Worm (Caenorhabditis elegans) whole organism, late embryonic: ENCODE measurements around the gene srh-116.
A peak's percentile ranks its signal among the peaks of the same experiment; 100 is the strongest.
"Not testable (repeated sequence)": the region's sequence is repeated elsewhere in the genome, so short reads cannot be mapped to it uniquely, and the experiment has no call there.

ENCODE experiments used
- C38D4.7 ChIP-seq: fragments of 200-800 bp; sonication (Bioruptor generic); optimal IDR thresholded peaks from 2 replicates; lab custom pipeline; 2018; ENCODE audit warnings: mild to moderate bottlenecking, missing genetic modification characterization, moderate library complexity, missing compliant biosample characterization
- K02D7.2 ChIP-seq: sonication (generic microtip); optimal IDR thresholded peaks from 2 replicates; lab custom pipeline; 2017; ENCODE audit warnings: mild to moderate bottlenecking, missing genetic modification characterization, missing compliant biosample characterization
- T23F11.4 ChIP-seq: fragments of 200-800 bp; sonication (Bioruptor generic); optimal IDR thresholded peaks from 2 replicates; lab custom pipeline; 2018; ENCODE audit warnings: mild to moderate bottlenecking, missing genetic modification characterization, missing compliant biosample characterization
- Y22D7AL.16 ChIP-seq: sonication (generic microtip); optimal IDR thresholded peaks from 2 replicates; lab custom pipeline; 2016; ENCODE audit warnings: missing genetic modification characterization, missing compliant biosample characterization
- ahr-1 ChIP-seq: sonication (generic microtip); optimal IDR thresholded peaks from 2 replicates; lab custom pipeline; 2016; ENCODE audit warnings: missing genetic modification characterization, missing compliant biosample characterization
- ama-1 ChIP-seq: fragments of 150-350 bp; optimal IDR thresholded peaks from 2 replicates; lab custom pipeline; 2014
- ceh-19 ChIP-seq: fragments of 200-800 bp; sonication (Bioruptor generic); optimal IDR thresholded peaks from 2 replicates; lab custom pipeline; 2018; ENCODE audit warnings: mild to moderate bottlenecking, missing genetic modification characterization, missing compliant biosample characterization
- ceh-2 ChIP-seq: sonication (generic microtip); optimal IDR thresholded peaks from 2 replicates; lab custom pipeline; 2016; ENCODE audit warnings: missing genotype, missing genetic modification characterization, missing compliant biosample characterization
- ceh-22 ChIP-seq: sonication (generic microtip); optimal IDR thresholded peaks from 2 replicates; lab custom pipeline; 2017; ENCODE audit warnings: missing biosample characterization, missing genetic modification characterization
- ceh-24 ChIP-seq: sonication (generic microtip); optimal IDR thresholded peaks from 2 replicates; lab custom pipeline; 2016; ENCODE audit warnings: mild to moderate bottlenecking, missing genetic modification characterization, missing compliant biosample characterization
- ceh-30 ChIP-seq: fragments of 150-350 bp; optimal IDR thresholded peaks from 2 replicates; lab custom pipeline; 2014; ENCODE audit warnings: missing biosample characterization, missing genetic modification characterization
- ceh-34 ChIP-seq: sonication (generic microtip); optimal IDR thresholded peaks from 2 replicates; lab custom pipeline; 2016; ENCODE audit warnings: mild to moderate bottlenecking, missing genetic modification characterization, missing compliant biosample characterization
- che-1 ChIP-seq: sonication (generic microtip); optimal IDR thresholded peaks from 2 replicates; lab custom pipeline; 2016; ENCODE audit warnings: mild to moderate bottlenecking, missing genetic modification characterization, missing compliant biosample characterization
- dmd-4 ChIP-seq: sonication (generic microtip); optimal IDR thresholded peaks from 2 replicates; lab custom pipeline; 2016; ENCODE audit warnings: borderline replicate concordance, missing genetic modification characterization, missing compliant biosample characterization
- fkh-10 ChIP-seq: fragments of 150-350 bp; optimal IDR thresholded peaks from 2 replicates; lab custom pipeline; 2014; ENCODE audit warnings: missing biosample characterization, missing genetic modification reagents, missing genetic modification characterization
- hlh-13 ChIP-seq: fragments of 200-800 bp; sonication (Bioruptor generic); optimal IDR thresholded peaks from 2 replicates; lab custom pipeline; 2018; ENCODE audit warnings: mild to moderate bottlenecking, missing genetic modification characterization, missing compliant biosample characterization
- hlh-15 ChIP-seq: sonication (generic microtip); optimal IDR thresholded peaks from 2 replicates; lab custom pipeline; 2016; ENCODE audit warnings: missing genetic modification characterization, missing compliant biosample characterization
- hlh-8 ChIP-seq: sonication (generic microtip); optimal IDR thresholded peaks from 2 replicates; lab custom pipeline; 2016; ENCODE audit warnings: missing genotype, missing genetic modification characterization, missing compliant biosample characterization
- madf-2 ChIP-seq: sonication (generic microtip); optimal IDR thresholded peaks from 2 replicates; lab custom pipeline; 2017; ENCODE audit warnings: missing genetic modification characterization, missing compliant biosample characterization
- mec-3 ChIP-seq: sonication (generic microtip); optimal IDR thresholded peaks from 2 replicates; lab custom pipeline; 2016; ENCODE audit warnings: borderline replicate concordance, missing genetic modification characterization, missing compliant biosample characterization
- nhr-11 ChIP-seq: fragments of 150-350 bp; optimal IDR thresholded peaks from 2 replicates; lab custom pipeline; 2014; ENCODE audit warnings: missing biosample characterization, missing genetic modification characterization
- nhr-232 ChIP-seq: sonication (generic microtip); optimal IDR thresholded peaks from 2 replicates; lab custom pipeline; 2016; ENCODE audit warnings: missing genetic modification characterization, missing compliant biosample characterization
- odd-2 ChIP-seq: sonication (generic microtip); optimal IDR thresholded peaks from 2 replicates; lab custom pipeline; 2017; ENCODE audit warnings: antibody characterized with exemption, mild to moderate bottlenecking, missing genetic modification characterization, missing compliant biosample characterization
- pag-3 ChIP-seq: sonication (generic microtip); optimal IDR thresholded peaks from 2 replicates; lab custom pipeline; 2016; ENCODE audit warnings: missing compliant biosample characterization, missing genetic modification characterization, borderline replicate concordance
- pax-1 ChIP-seq: fragments of 150-350 bp; optimal IDR thresholded peaks from 2 replicates; lab custom pipeline; 2014; ENCODE audit warnings: missing biosample characterization, missing genetic modification characterization
- pha-2 ChIP-seq: sonication (generic microtip); optimal IDR thresholded peaks from 2 replicates; lab custom pipeline; 2017; ENCODE audit warnings: mild to moderate bottlenecking, missing genetic modification characterization, missing compliant biosample characterization
- pqm-1 ChIP-seq: sonication (generic microtip); optimal IDR thresholded peaks from 2 replicates; lab custom pipeline; 2016; ENCODE audit warnings: missing genetic modification characterization, missing compliant biosample characterization
- pros-1 ChIP-seq: fragments of 150-350 bp; optimal IDR thresholded peaks from 2 replicates; lab custom pipeline; 2014; ENCODE audit warnings: missing biosample characterization, missing genetic modification reagents, missing genetic modification characterization
- ref-2 ChIP-seq: sonication (generic microtip); optimal IDR thresholded peaks from 2 replicates; lab custom pipeline; 2016; ENCODE audit warnings: missing genetic modification characterization, missing compliant biosample characterization
- sox-2 ChIP-seq: fragments of 200-800 bp; sonication (Bioruptor generic); IDR thresholded peaks from 2 replicates; pipeline ENCODE4 v1.3.6; 2022; ENCODE audit warnings: missing genetic modification reagents, missing genetic modification characterization, missing compliant biosample characterization
- tbx-2 ChIP-seq: sonication (generic microtip); optimal IDR thresholded peaks from 2 replicates; lab custom pipeline; 2016; ENCODE audit warnings: missing genetic modification characterization, missing compliant biosample characterization
- ttx-3 ChIP-seq: sonication (generic microtip); optimal IDR thresholded peaks from 2 replicates; lab custom pipeline; 2016; ENCODE audit warnings: missing genetic modification reagents, missing genetic modification characterization, missing compliant biosample characterization
- unc-55 ChIP-seq: sonication (generic microtip); optimal IDR thresholded peaks from 2 replicates; lab custom pipeline; 2017; ENCODE audit warnings: missing biosample characterization, missing genetic modification reagents, missing genetic modification characterization
- zip-5 ChIP-seq: sonication (generic microtip); optimal IDR thresholded peaks from 2 replicates; lab custom pipeline; 2016; ENCODE audit warnings: missing genetic modification characterization, missing compliant biosample characterization
- ztf-16 ChIP-seq: sonication (generic microtip); optimal IDR thresholded peaks from 2 replicates; lab custom pipeline; 2017; ENCODE audit warnings: missing genetic modification characterization, missing compliant biosample characterization

The srh-116 gene

ce11 chrV:17264855-17265254, 9.9 kb upstream of the srh-116 start, which contains the start of gene K10G4.3:
TSS of gene K10G4.3 (minus strand) at chrV:17264955.
- not testable (repeated sequence) for TF ChIP-seq che-1 (tag; lab: Kevin White, UChicago); pros-1 (tag; lab: Kevin White, UChicago); pax-1

ce11 chrV:17261385-17261784, 6.5 kb upstream of the srh-116 start:
- TF ChIP-seq Y22D7AL.16 (no peak), pag-3 (tag; lab: Kevin White, UChicago) (peak; percentile 43), ama-1 (no peak), zip-5 (no peak)
- TF ChIP-seq, all 69 proteins: peak for 1

- TF ChIP-seq hlh-8 (no peak), ztf-16 (tag; lab: Kevin White, UChicago) (no peak), zip-5 (no peak), pha-2 (tag; lab: Kevin White, UChicago) (no peak), nhr-232 (tag; lab: Kevin White, UChicago) (no peak), nhr-11 (no peak), ama-1 (no peak), pqm-1 (no peak), ceh-24 (no peak), ceh-2 (tag; lab: Kevin White, UChicago) (no peak), K02D7.2 (tag; lab: Kevin White, UChicago) (no peak), madf-2 (tag; lab: Kevin White, UChicago) (no peak)
- TF ChIP-seq, all 69 proteins: peak for 0
These were observed 3.9 kb upstream of the srh-116 start, which contains the start of gene fbxa-85 for ce11 chrV:17258868-17259267. TSS of gene fbxa-85 (plus strand) at chrV:17259168.

ce11 chrV:17258244-17258643, 3.3 kb upstream of the srh-116 start:
- TF ChIP-seq ceh-19 (GFP tag; lab: Kevin White, UChicago) (no peak), odd-2 (tag; lab: Kevin White, UChicago) (no peak)

ce11 chrV:17257637-17258036, 2.7 kb upstream of the srh-116 start:
- no peak for TF ChIP-seq tbx-2 (tag; lab: Kevin White, UChicago)
- TF ChIP-seq mec-3, result no peak
- no peak for TF ChIP-seq K02D7.2 (tag; lab: Kevin White, UChicago)
- no peak for TF ChIP-seq unc-55
- TF ChIP-seq ref-2 (tag; lab: Kevin White, UChicago), result no peak
- no peak for TF ChIP-seq sox-2 (GFP tag; lab: Robert Waterston, UW)
- TF ChIP-seq ceh-22, result no peak

ce11 chrV:17255454-17255853, 526 bp upstream of the srh-116 start, which contains the start of gene srh-115:
TSS of gene srh-115 (plus strand) at chrV:17255754.
- TF ChIP-seq ahr-1 (no peak), pqm-1 (no peak), ttx-3 (tag; lab: Kevin White, UChicago) (no peak), fkh-10 (GFP tag; lab: Kevin White, UChicago) (no peak), hlh-15 (tag; lab: Kevin White, UChicago) (no peak), pha-2 (tag; lab: Kevin White, UChicago) (no peak), zip-5 (no peak), ama-1 (no peak), dmd-4 (tag; lab: Kevin White, UChicago) (no peak), ceh-30 (tag; lab: Kevin White, UChicago) (no peak), K02D7.2 (tag; lab: Kevin White, UChicago) (no peak), ceh-34 (tag; lab: Kevin White, UChicago) (no peak), T23F11.4 (GFP tag; lab: Kevin White, UChicago) (no peak), hlh-13 (no peak), C38D4.7 (no peak)
